Fruit fly (Drosophila melanogaster) whole organism, pupa: ENCODE measurements around the gene CG10195.

Experiments used
- CG10348 ChIP-seq: fragments of 200-800 bp; sonication (Bioruptor generic); IDR thresholded peaks from 2 replicates; pipeline ENCODE4 v1.3.6; 2022; ENCODE audit warnings: missing biosample characterization, missing genetic modification characterization
- CG12605 ChIP-seq: fragments of 200-800 bp; sonication (Bioruptor generic); IDR thresholded peaks from 2 replicates; pipeline ENCODE4 v1.3.6; 2022; ENCODE audit warnings: missing biosample characterization, missing genetic modification characterization
- CG14655 ChIP-seq: fragments of 200-800 bp; sonication (Bioruptor generic); optimal IDR thresholded peaks from 3 replicates; lab custom pipeline; 2017; ENCODE audit warnings: mild to moderate bottlenecking, missing biosample characterization, missing genetic modification reagents, missing genetic modification characterization
- CG17806 ChIP-seq: fragments of 200-800 bp; sonication (Bioruptor generic); optimal IDR thresholded peaks from 2 replicates; lab custom pipeline; 2018; ENCODE audit warnings: missing biosample characterization, mild to moderate bottlenecking, missing genetic modification characterization, moderate library complexity
- CG32121 ChIP-seq: fragments of 200-800 bp; sonication (Bioruptor generic); IDR thresholded peaks from 2 replicates; pipeline ENCODE4 v1.3.6; 2022; ENCODE audit warnings: missing biosample characterization, missing genetic modification characterization
- CG4496 ChIP-seq: fragments of 200-800 bp; sonication (Bioruptor generic); IDR thresholded peaks from 3 replicates; pipeline ENCODE4 v1.3.6; 2022; ENCODE audit warnings: missing biosample characterization, missing genetic modification characterization
- CG8301 ChIP-seq: fragments of 200-800 bp; sonication (Bioruptor generic); optimal IDR thresholded peaks from 2 replicates; lab custom pipeline; 2018; ENCODE audit warnings: missing biosample characterization, mild to moderate bottlenecking, missing genetic modification characterization
- CG9948 ChIP-seq: fragments of 200-800 bp; sonication (Bioruptor generic); optimal IDR thresholded peaks from 2 replicates; lab custom pipeline; 2018; ENCODE audit warnings: missing biosample characterization, mild to moderate bottlenecking, missing genetic modification characterization, moderate library complexity
- D1 ChIP-seq: fragments of 200-800 bp; sonication (Bioruptor generic); optimal IDR thresholded peaks from 2 replicates; lab custom pipeline; 2018; ENCODE audit warnings: missing biosample characterization, mild to moderate bottlenecking, missing genetic modification characterization, moderate library complexity
- EcR ChIP-seq: fragments of 200-800 bp; sonication (Bioruptor generic); optimal IDR thresholded peaks from 3 replicates; lab custom pipeline; 2019; ENCODE audit warnings: missing biosample characterization, missing genetic modification characterization, mild to moderate bottlenecking, moderate library complexity, missing genetic modification reagents
- Pif1A ChIP-seq: fragments of 200-800 bp; sonication (Bioruptor generic); optimal IDR thresholded peaks from 3 replicates; lab custom pipeline; 2016; ENCODE audit warnings: missing biosample characterization, missing genetic modification characterization
- gl ChIP-seq: fragments of 200-800 bp; sonication (Bioruptor generic); optimal IDR thresholded peaks from 2 replicates; lab custom pipeline; 2018; ENCODE audit warnings: missing biosample characterization, mild to moderate bottlenecking, missing genetic modification characterization
- rn ChIP-seq: fragments of 200-800 bp; sonication (Bioruptor generic); IDR thresholded peaks from 2 replicates; pipeline ENCODE4 v1.3.6; 2022; ENCODE audit warnings: missing biosample characterization, missing genetic modification characterization

DNA sequence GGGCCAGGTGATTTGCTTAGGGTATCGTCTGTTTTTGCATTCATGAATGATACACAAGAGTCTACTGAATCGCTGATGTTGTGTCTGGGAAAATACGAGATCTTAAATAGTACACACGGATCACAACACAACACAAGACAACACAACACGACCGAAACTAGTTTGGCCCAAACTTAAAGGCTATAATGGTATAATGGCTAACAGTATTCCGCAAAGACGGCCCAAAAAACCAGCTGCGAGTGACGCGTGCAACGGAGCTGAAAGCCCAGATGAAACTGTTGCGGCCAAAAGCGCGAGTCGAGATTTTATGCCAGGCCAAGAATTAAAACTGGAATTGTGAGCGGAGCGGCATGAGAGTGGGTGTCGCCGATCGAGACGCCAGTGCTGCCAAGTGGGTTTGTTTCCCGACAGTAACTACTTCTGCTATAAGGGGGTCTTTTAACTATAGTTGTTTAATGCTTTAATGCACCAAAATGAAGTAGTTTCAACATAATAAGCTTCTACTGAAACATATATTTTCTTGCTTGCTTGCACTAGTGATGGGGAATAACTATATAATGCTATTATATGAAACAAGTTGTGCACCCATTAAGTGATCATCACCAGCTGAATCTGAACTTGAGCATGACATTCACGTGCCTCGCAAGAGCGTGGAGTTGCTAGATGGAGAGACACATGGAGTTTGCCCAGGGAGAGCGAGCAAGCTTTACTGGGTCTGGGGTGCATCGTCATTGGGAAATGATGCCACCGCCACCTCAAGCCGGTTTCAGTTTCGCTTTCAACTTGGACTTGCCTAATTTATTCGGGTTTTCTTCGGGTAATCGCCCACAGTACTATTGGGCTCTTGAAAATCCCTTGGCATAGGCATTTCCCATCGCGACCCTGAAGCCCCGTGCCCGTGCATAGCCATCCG lies 45.6 kb downstream of the CG10195 start:
- TF ChIP-seq CG17806 (tag; lab: Kevin White, UChicago) (no peak), EcR (GFP tag; lab: Kevin White, UChicago) (peak; percentile 82), gl (tag; lab: Kevin White, UChicago) (no peak), CG9948 (peak; percentile 22), rn (no peak), CG32121 (no peak), Pif1A (peak; percentile 9), CG14655 (GFP tag; lab: Kevin White, UChicago) (peak; percentile 17), D1 (tag; lab: Kevin White, UChicago) (no peak), CG4496 (GFP tag; lab: Robert Waterston, UW) (no peak; the same call in 2 of the 3 replicates), CG12605 (GFP tag; lab: Robert Waterston, UW) (no peak), CG8301 (peak; percentile 33), CG10348 (GFP tag; lab: Robert Waterston, UW) (no peak)
